Fruit fly (Drosophila melanogaster) whole organism, embryonic: ENCODE results near the gene Esyt2.

Experiments used
- CG1024 ChIP-seq: fragments of 200-800 bp; sonication (Bioruptor generic); IDR thresholded peaks from 2 replicates; pipeline ENCODE4 v1.3.6; 2022; ENCODE audit warnings: missing biosample characterization, missing genetic modification characterization
- CG10959 ChIP-seq: fragments of 200-800 bp; sonication (Bioruptor generic); IDR thresholded peaks from 2 replicates; pipeline ENCODE4 v1.3.6; 2022; ENCODE audit warnings: missing biosample characterization, missing genetic modification characterization
- CG12236 ChIP-seq: fragments of 200-800 bp; sonication (Bioruptor generic); optimal IDR thresholded peaks from 2 replicates; lab custom pipeline; 2016; ENCODE audit warnings: missing biosample characterization, missing genetic modification characterization
- CG12391 ChIP-seq: fragments of 200-800 bp; sonication (Bioruptor generic); optimal IDR thresholded peaks from 3 replicates; lab custom pipeline; 2018; ENCODE audit warnings: missing biosample characterization, mild to moderate bottlenecking, missing genetic modification characterization, moderate library complexity
- CG13296 ChIP-seq: fragments of 200-800 bp; sonication (Bioruptor generic); optimal IDR thresholded peaks from 3 replicates; lab custom pipeline; 2018; ENCODE audit warnings: missing biosample characterization, mild to moderate bottlenecking, missing genetic modification characterization
- CG14667 ChIP-seq: fragments of 200-800 bp; sonication (Bioruptor generic); IDR thresholded peaks from 2 replicates; pipeline ENCODE4 v1.3.6; 2022; ENCODE audit warnings: missing biosample characterization, missing genetic modification characterization
- CG15514 ChIP-seq: fragments of 200-800 bp; sonication (Bioruptor generic); optimal IDR thresholded peaks from 3 replicates; lab custom pipeline; 2017; ENCODE audit warnings: missing biosample characterization, missing genetic modification characterization, mild to moderate bottlenecking, moderate library complexity, missing genetic modification reagents
- CG15601 ChIP-seq: fragments of 200-800 bp; sonication (Bioruptor generic); optimal IDR thresholded peaks from 3 replicates; lab custom pipeline; 2019; ENCODE audit warnings: missing biosample characterization, mild to moderate bottlenecking, missing genetic modification characterization, moderate library complexity
- CG17328 ChIP-seq: fragments of 200-800 bp; sonication (Bioruptor generic); IDR thresholded peaks from 2 replicates; pipeline ENCODE4 v1.3.6; 2022; ENCODE audit warnings: missing biosample characterization, missing genetic modification characterization
- CG30403 ChIP-seq: fragments of 200-800 bp; sonication (Bioruptor generic); optimal IDR thresholded peaks from 3 replicates; lab custom pipeline; 2016; ENCODE audit warnings: missing biosample characterization, missing genetic modification characterization
- CG31388 ChIP-seq: fragments of 200-800 bp; sonication (Bioruptor generic); optimal IDR thresholded peaks from 2 replicates; lab custom pipeline; 2016; ENCODE audit warnings: missing biosample characterization, missing genetic modification characterization
- CG3163 ChIP-seq: fragments of 200-800 bp; sonication (Bioruptor generic); optimal IDR thresholded peaks from 3 replicates; lab custom pipeline; 2016; ENCODE audit warnings: missing biosample characterization, missing genetic modification characterization
- CG3407 ChIP-seq: fragments of 200-800 bp; sonication (Bioruptor generic); optimal IDR thresholded peaks from 2 replicates; lab custom pipeline; 2018; ENCODE audit warnings: missing biosample characterization, mild to moderate bottlenecking, missing genetic modification characterization
- CG4282 ChIP-seq: fragments of 200-800 bp; sonication (Bioruptor generic); optimal IDR thresholded peaks from 2 replicates; lab custom pipeline; 2016; ENCODE audit warnings: missing biosample characterization, missing genetic modification characterization
- CG6654 ChIP-seq: fragments of 200-800 bp; sonication (Bioruptor generic); optimal IDR thresholded peaks from 2 replicates; lab custom pipeline; 2017; ENCODE audit warnings: missing biosample characterization, mild to moderate bottlenecking, missing genetic modification characterization
- CG7372 ChIP-seq: fragments of 200-800 bp; sonication (Bioruptor generic); IDR thresholded peaks from 2 replicates; pipeline ENCODE4 v1.3.6; 2022; ENCODE audit warnings: missing biosample characterization, missing genetic modification characterization
- CG7987 ChIP-seq: fragments of 200-800 bp; sonication (Bioruptor generic); optimal IDR thresholded peaks from 2 replicates; lab custom pipeline; 2018; ENCODE audit warnings: missing biosample characterization, mild to moderate bottlenecking, missing genetic modification characterization, moderate library complexity
- CG8359 ChIP-seq: fragments of 200-800 bp; sonication (Bioruptor generic); optimal IDR thresholded peaks from 2 replicates; lab custom pipeline; 2017; ENCODE audit warnings: missing biosample characterization, mild to moderate bottlenecking, missing genetic modification characterization, borderline replicate concordance
- CG8478 ChIP-seq: fragments of >200 bp; optimal IDR thresholded peaks from 2 replicates; lab custom pipeline; 2018
- Chrac-16 ChIP-seq: fragments of 200-800 bp; sonication (Bioruptor generic); optimal IDR thresholded peaks from 3 replicates; lab custom pipeline; 2016; ENCODE audit warnings: missing biosample characterization, missing genetic modification characterization
- Dref ChIP-seq: fragments of 200-800 bp; sonication (Bioruptor generic); IDR thresholded peaks from 2 replicates; pipeline ENCODE4 v1.3.6; 2022; ENCODE audit warnings: missing biosample characterization, missing genetic modification characterization
- Elba2 ChIP-seq: fragments of 200-800 bp; sonication (Bioruptor generic); optimal IDR thresholded peaks from 3 replicates; lab custom pipeline; 2016; ENCODE audit warnings: missing biosample characterization, missing genetic modification characterization
- Fer3 ChIP-seq: fragments of 200-800 bp; sonication (Bioruptor generic); optimal IDR thresholded peaks from 2 replicates; lab custom pipeline; 2018; ENCODE audit warnings: missing biosample characterization, mild to moderate bottlenecking, missing genetic modification characterization, moderate library complexity
- Gug ChIP-seq: fragments of 200-800 bp; sonication (Bioruptor generic); IDR thresholded peaks from 4 replicates; pipeline ENCODE4 v1.3.6; 2022; ENCODE audit warnings: missing biosample characterization, missing genetic modification characterization
- Hr3 ChIP-seq: fragments of 200-800 bp; sonication (Bioruptor generic); optimal IDR thresholded peaks from 3 replicates; lab custom pipeline; 2016; ENCODE audit warnings: missing biosample characterization, missing genetic modification characterization
- Kr ChIP-seq: fragments of 200-800 bp; sonication (Bioruptor generic); optimal IDR thresholded peaks from 2 replicates; lab custom pipeline; 2017; ENCODE audit warnings: missing biosample characterization, mild to moderate bottlenecking, missing genetic modification characterization
- MESR4 ChIP-seq: fragments of 200-800 bp; sonication (Bioruptor generic); optimal IDR thresholded peaks from 2 replicates; lab custom pipeline; 2018; ENCODE audit warnings: missing biosample characterization, mild to moderate bottlenecking, missing genetic modification characterization, moderate library complexity
- Neu2 ChIP-seq: fragments of 200-800 bp; sonication (Bioruptor generic); optimal IDR thresholded peaks from 3 replicates; lab custom pipeline; 2016; ENCODE audit warnings: missing biosample characterization, missing genetic modification characterization, borderline replicate concordance
- Rx ChIP-seq: fragments of 200-800 bp; sonication (Bioruptor generic); IDR thresholded peaks from 2 replicates; pipeline ENCODE4 v1.3.6; 2022; ENCODE audit warnings: missing biosample characterization, missing genetic modification characterization
- Spps ChIP-seq: fragments of 200-800 bp; sonication (Bioruptor generic); optimal IDR thresholded peaks from 2 replicates; lab custom pipeline; 2018; ENCODE audit warnings: missing biosample characterization, mild to moderate bottlenecking, missing genetic modification characterization
- Sry-β ChIP-seq: fragments of 200-800 bp; sonication (Bioruptor generic); optimal IDR thresholded peaks from 2 replicates; lab custom pipeline; 2018; ENCODE audit warnings: missing biosample characterization, mild to moderate bottlenecking, missing genetic modification characterization, moderate library complexity
- Xrp1 ChIP-seq: fragments of 200-800 bp; sonication (Bioruptor generic); IDR thresholded peaks from 2 replicates; pipeline ENCODE4 v1.3.6; 2022; ENCODE audit warnings: missing biosample characterization, missing genetic modification characterization
- ase ChIP-seq: fragments of 200-800 bp; sonication (Bioruptor generic); IDR thresholded peaks from 3 replicates; pipeline ENCODE4 v1.3.6; 2022; ENCODE audit warnings: missing biosample characterization, missing genetic modification characterization
- bab2 ChIP-seq: fragments of 200-800 bp; sonication (Bioruptor generic); optimal IDR thresholded peaks from 2 replicates; lab custom pipeline; 2016; ENCODE audit warnings: missing biosample characterization, missing genetic modification characterization
- bsh ChIP-seq, 2 experiments: fragments of 200-800 bp; sonication (Bioruptor generic); optimal IDR thresholded peaks; 2 replicates each; lab custom pipeline; 2017 to 2018; ENCODE audit warnings: mild to moderate bottlenecking in 2 of 2, missing biosample characterization in 2 of 2, missing genetic modification characterization in 2 of 2, moderate library complexity in 1 of 2
- emc ChIP-seq: fragments of 200-800 bp; sonication (Bioruptor generic); optimal IDR thresholded peaks from 2 replicates; lab custom pipeline; 2016; ENCODE audit warnings: missing biosample characterization, missing genetic modification characterization
- exex ChIP-seq: fragments of 200-800 bp; sonication (Bioruptor generic); optimal IDR thresholded peaks from 4 replicates; lab custom pipeline; 2018; ENCODE audit warnings: missing biosample characterization, mild to moderate bottlenecking, missing genetic modification characterization, moderate library complexity
- fru ChIP-seq: fragments of >200 bp; optimal IDR thresholded peaks from 2 replicates; lab custom pipeline; 2017
- gcm ChIP-seq: fragments of 200-800 bp; sonication (Bioruptor generic); optimal IDR thresholded peaks from 2 replicates; lab custom pipeline; 2019; ENCODE audit warnings: missing biosample characterization, mild to moderate bottlenecking, missing genetic modification characterization, moderate library complexity
- gsb ChIP-seq: fragments of 200-800 bp; sonication (Bioruptor generic); IDR thresholded peaks from 2 replicates; pipeline ENCODE4 v1.3.6; 2022; ENCODE audit warnings: missing biosample characterization, missing genetic modification characterization
- hkb ChIP-seq, 2 experiments: fragments of 200-800 bp in 1 of 2; fragments of >200 bp in 1 of 2; sonication (Bioruptor generic) in 1 of 2; IDR thresholded peaks in 1 of 2; optimal IDR thresholded peaks in 1 of 2; 2 replicates each; pipeline versions ENCODE4 v1.3.6 to Lab custom; 2017 to 2022; ENCODE audit warnings: missing biosample characterization in 1 of 2, missing genetic modification characterization in 1 of 2
- kay ChIP-seq: fragments of 200-800 bp; sonication (Bioruptor generic); optimal IDR thresholded peaks from 2 replicates; lab custom pipeline; 2016; ENCODE audit warnings: missing biosample characterization, missing genetic modification characterization
- oc ChIP-seq: fragments of 200-800 bp; sonication (Bioruptor generic); optimal IDR thresholded peaks from 2 replicates; lab custom pipeline; 2018; ENCODE audit warnings: missing biosample characterization, mild to moderate bottlenecking, missing genetic modification characterization, moderate library complexity
- peb ChIP-seq: fragments of 200-800 bp; sonication (Bioruptor generic); IDR thresholded peaks from 2 replicates; pipeline ENCODE4 v1.3.6; 2022; ENCODE audit warnings: missing biosample characterization, missing genetic modification characterization
- repo ChIP-seq: fragments of 200-800 bp; sonication (Bioruptor generic); optimal IDR thresholded peaks from 2 replicates; lab custom pipeline; 2016; ENCODE audit warnings: missing biosample characterization, missing genetic modification characterization
- sim ChIP-seq: fragments of 200-800 bp; sonication (Bioruptor generic); IDR thresholded peaks from 2 replicates; pipeline ENCODE4 v1.3.6; 2022; ENCODE audit warnings: missing biosample characterization, missing genetic modification characterization
- stc ChIP-seq: fragments of 200-800 bp; sonication (Bioruptor generic); IDR thresholded peaks from 2 replicates; pipeline ENCODE4 v1.3.6; 2022; ENCODE audit warnings: missing biosample characterization, missing genetic modification characterization
- vnd ChIP-seq: fragments of 200-800 bp; sonication (Bioruptor generic); IDR thresholded peaks from 3 replicates; pipeline ENCODE4 v1.3.6; 2022; ENCODE audit warnings: missing biosample characterization, missing genetic modification characterization; ENCODE audit not compliant: partially characterized antibody
- wdn ChIP-seq: fragments of 200-800 bp; sonication (Bioruptor generic); IDR thresholded peaks from 2 replicates; pipeline ENCODE4 v1.3.6; 2022; ENCODE audit warnings: missing biosample characterization, missing genetic modification characterization

Gene Esyt2

DNA sequence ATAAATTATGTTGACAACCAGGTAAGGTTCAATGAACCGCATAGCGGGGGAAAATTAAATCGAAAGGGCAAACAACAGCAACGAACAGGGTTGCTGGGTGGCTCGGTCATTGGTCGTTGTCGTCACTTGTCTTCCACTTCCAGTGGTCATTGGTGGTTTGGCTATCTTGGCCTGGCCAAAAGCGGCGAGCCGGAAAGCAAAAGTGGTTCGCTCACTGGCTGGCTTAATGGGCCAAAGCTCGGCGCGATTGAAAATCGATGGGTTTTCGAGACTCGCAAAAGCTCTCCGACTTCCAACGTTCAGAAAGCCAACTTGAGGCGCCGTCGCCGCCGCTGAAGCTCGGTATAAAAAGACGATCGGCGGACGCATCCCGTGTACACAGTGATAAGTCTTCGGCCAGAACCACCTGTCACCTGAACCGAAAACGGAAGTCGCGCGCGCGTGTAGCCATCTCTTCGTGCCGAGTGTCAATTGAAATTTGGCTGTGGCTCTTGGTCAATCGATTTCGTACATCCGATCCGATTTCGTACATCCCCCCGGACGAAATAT lies 20.0 kb upstream of the Esyt2 start, which contains the start of gene Jhbp12 (continued):
- TF ChIP-seq MESR4 (GFP tag; lab: Kevin White, UChicago) (no peak), vnd (GFP tag; lab: Robert Waterston, UW) (0 out of 3 replicates have a peak, but pooled peaks have one; percentile 32), CG8478 (lab: Kevin White, UChicago) (no peak), CG6654 (GFP tag; lab: Kevin White, UChicago) (no peak), CG12236 (GFP tag; lab: Kevin White, UChicago) (no peak), sim (GFP tag; lab: Robert Waterston, UW) (no peak), exex (tag; lab: Kevin White, UChicago) (no peak), repo (no peak), Rx (GFP tag; lab: Robert Waterston, UW) (no peak), CG30403 (GFP tag; lab: Kevin White, UChicago) (no peak), ase (GFP tag; lab: Robert Waterston, UW) (no peak), CG15514 (peak; percentile 51), CG7372 (GFP tag; lab: Robert Waterston, UW) (no peak), CG3163 (GFP tag; lab: Kevin White, UChicago) (no peak), peb (no peak), CG1024 (GFP tag; lab: Robert Waterston, UW) (no peak)

DNA sequence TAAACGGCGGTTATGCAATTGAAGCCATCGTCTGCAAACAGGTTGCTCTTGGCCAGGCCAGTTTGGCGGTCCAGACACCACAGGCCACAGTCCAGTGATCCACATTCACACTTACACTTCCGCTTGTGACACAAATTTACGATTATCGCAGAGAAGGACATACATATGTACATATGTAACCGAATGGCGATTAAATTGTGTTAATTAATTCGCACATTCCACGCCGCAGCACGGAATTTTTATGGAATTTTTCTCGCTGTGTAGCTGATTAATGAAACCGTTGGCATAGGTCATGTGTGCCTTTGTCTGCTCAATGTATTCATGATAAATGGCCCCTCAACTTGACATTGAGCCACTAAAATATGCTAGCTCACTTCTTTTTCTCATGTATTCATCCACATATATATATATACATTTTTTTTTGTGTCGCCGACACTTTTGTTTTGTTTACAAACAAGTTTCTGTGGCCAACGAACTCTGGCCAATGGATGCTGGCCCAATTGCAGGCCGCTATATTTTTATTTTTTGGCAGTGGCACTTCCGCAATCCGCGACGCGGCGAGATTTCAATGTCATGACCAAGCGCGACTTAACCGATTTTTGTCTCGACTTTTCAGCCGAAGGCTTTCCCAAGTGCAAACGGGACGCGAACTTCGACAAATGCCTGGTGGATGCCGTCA lies 18.4 kb upstream of the Esyt2 start:
- TF ChIP-seq oc (tag; lab: Kevin White, UChicago), result no peak
- TF ChIP-seq CG12391 (tag; lab: Kevin White, UChicago), result no peak
- no peak for TF ChIP-seq CG7987
- TF ChIP-seq wdn, result no peak
- no peak for TF ChIP-seq Dref
- no peak for TF ChIP-seq CG31388 (GFP tag; lab: Kevin White, UChicago)
- no peak for TF ChIP-seq repo
- no peak for TF ChIP-seq CG17328
- TF ChIP-seq kay (GFP tag; lab: Kevin White, UChicago), result no peak
- TF ChIP-seq gsb (GFP tag; lab: Robert Waterston, UW), result no peak; the same call in 1 of the 2 replicates
- TF ChIP-seq Neu2 (GFP tag; lab: Kevin White, UChicago), result no peak
- no peak for TF ChIP-seq bsh (GFP tag; optimal IDR thresholded peaks at IDR 0.05; lab: Kevin White, UChicago)
- peak; percentile 12; the same call in 1 of the 2 replicates for TF ChIP-seq Xrp1 (GFP tag; lab: Robert Waterston, UW)
- no peak for TF ChIP-seq CG3407 (GFP tag; lab: Kevin White, UChicago)
- no peak for TF ChIP-seq CG10959
- TF ChIP-seq Sry-β (GFP tag; lab: Kevin White, UChicago), result no peak
- no peak for TF ChIP-seq CG13296 (GFP tag; lab: Kevin White, UChicago)
- no peak for TF ChIP-seq Fer3 (tag; lab: Kevin White, UChicago)
- TF ChIP-seq CG8359 (GFP tag; lab: Kevin White, UChicago), result no peak
- TF ChIP-seq Chrac-16 (GFP tag; lab: Kevin White, UChicago), result no peak
- 0 out of 2 replicates have a peak, but pooled peaks have one; percentile 20 for TF ChIP-seq CG14667 (GFP tag; lab: Robert Waterston, UW)
- no peak for TF ChIP-seq hkb (optimal IDR thresholded peaks at IDR 0.05; lab: Kevin White, UChicago)
- TF ChIP-seq hkb (GFP tag; IDR thresholded peaks at IDR 0.05; lab: Robert Waterston, UW), result peak; percentile 54; the same call in 1 of the 2 replicates
- no peak for TF ChIP-seq CG4282
- no peak for TF ChIP-seq bab2 (GFP tag; lab: Kevin White, UChicago)
- no peak for TF ChIP-seq CG15601
- TF ChIP-seq fru, result no peak
- TF ChIP-seq Hr3 (GFP tag; lab: Kevin White, UChicago), result no peak
- TF ChIP-seq Spps (tag; lab: Kevin White, UChicago), result no peak
- peak; percentile 23; the same call in 1 of the 2 replicates for TF ChIP-seq stc
- no peak for TF ChIP-seq Gug (GFP tag; lab: Robert Waterston, UW)
- no peak for TF ChIP-seq emc (GFP tag; lab: Kevin White, UChicago)
- TF ChIP-seq Elba2, result no peak
- TF ChIP-seq Kr, result no peak
- TF ChIP-seq ase (GFP tag; lab: Robert Waterston, UW), result 0 out of 3 replicates have a peak, but pooled peaks have one; percentile 23
- TF ChIP-seq gcm (GFP tag; lab: Kevin White, UChicago), result no peak
